Worm (Caenorhabditis elegans): ENCODE results near the gene mel-28.

mel-28 gene

ce11 chrIII:4748666-4749065 lies 37.2 kb upstream of the mel-28 start:
- TF ChIP-seq lsy-2 (tag; optimal IDR thresholded peaks at IDR 0.05), result no peak
- TF ChIP-seq lin-11 (tag; optimal IDR thresholded peaks at IDR 0.05), result no peak
- no peak for TF ChIP-seq ceh-16 (tag; optimal IDR thresholded peaks at IDR 0.05)
- no peak for TF ChIP-seq mbf-1 (tag; optimal IDR thresholded peaks at IDR 0.05)
- TF ChIP-seq snpc-4 (tag; optimal IDR thresholded peaks at IDR 0.05), result no peak
- TF ChIP-seq ZK546.5 (tag; optimal IDR thresholded peaks at IDR 0.05), result no peak
- TF ChIP-seq dmd-4 (tag; optimal IDR thresholded peaks at IDR 0.05), result no peak
- no peak for TF ChIP-seq ztf-1 (GFP tag; conservative IDR thresholded peaks at IDR 0.05)
- TF ChIP-seq unc-39 (tag; optimal IDR thresholded peaks at IDR 0.05), result no peak
- no peak for TF ChIP-seq ceh-82 (tag; optimal IDR thresholded peaks at IDR 0.05)
- TF ChIP-seq nhr-77 (tag; optimal IDR thresholded peaks at IDR 0.05), result no peak

- TF ChIP-seq nhr-10 (tag; optimal IDR thresholded peaks at IDR 0.05) (no peak), nhr-25 (tag; optimal IDR thresholded peaks at IDR 0.05) (peak; percentile 95), nhr-11 (tag; optimal IDR thresholded peaks at IDR 0.05) (no peak), dmd-4 (tag; optimal IDR thresholded peaks at IDR 0.05) (no peak), mbf-1 (tag; optimal IDR thresholded peaks at IDR 0.05) (no peak), nhr-6 (tag; optimal IDR thresholded peaks at IDR 0.05) (peak; percentile 91), nhr-21 (tag; optimal IDR thresholded peaks at IDR 0.05) (peak; percentile 93), egl-27 (tag; optimal IDR thresholded peaks at IDR 0.05) (peak; percentile 80), mdl-1 (tag; optimal IDR thresholded peaks at IDR 0.05) (peak in 1 of 2 experiments; percentile 45), gmeb-1 (tag; optimal IDR thresholded peaks at IDR 0.05) (peak; percentile 93), skn-1 (tag; optimal IDR thresholded peaks at IDR 0.05) (peak; percentile 79), nhr-23 (tag; optimal IDR thresholded peaks at IDR 0.05) (no peak), unc-39 (tag; optimal IDR thresholded peaks at IDR 0.05) (no peak), fos-1 (tag; optimal IDR thresholded peaks at IDR 0.05) (peak; percentile 92), Y55F3AM.14 (GFP tag; optimal IDR thresholded peaks at IDR 0.05) (no peak), elt-3 (tag; optimal IDR thresholded peaks at IDR 0.05) (no peak), ama-1 (optimal IDR thresholded peaks at IDR 0.05) (peak; percentile 64), ztf-1 (GFP tag; conservative IDR thresholded peaks at IDR 0.05) (no peak), sma-9 (GFP tag; optimal IDR thresholded peaks at IDR 0.05) (peak; percentile 89), sma-9 (tag; optimal IDR thresholded peaks at IDR 0.05) (no peak), lsy-2 (tag; optimal IDR thresholded peaks at IDR 0.05) (peak; percentile 91 to 98), ZK546.5 (tag; optimal IDR thresholded peaks at IDR 0.05) (peak; percentile 73), lin-11 (tag; optimal IDR thresholded peaks at IDR 0.05) (peak; percentile 89), ztf-11 (tag; optimal IDR thresholded peaks at IDR 0.05) (no peak), ceh-82 (tag; optimal IDR thresholded peaks at IDR 0.05) (peak; percentile 57), aly-2 (tag; optimal IDR thresholded peaks at IDR 0.05) (no peak), mab-5 (tag; optimal IDR thresholded peaks at IDR 0.05) (peak; percentile 85), sem-4 (tag; optimal IDR thresholded peaks at IDR 0.05) (peak; percentile 91), lin-39 (tag; optimal IDR thresholded peaks at IDR 0.05) (no peak), snpc-4 (tag; optimal IDR thresholded peaks at IDR 0.05) (peak; percentile 44), nhr-12 (tag; optimal IDR thresholded peaks at IDR 0.05) (no peak), sma-3 (GFP tag; optimal IDR thresholded peaks at IDR 0.05) (peak; percentile 95), nhr-129 (tag; optimal IDR thresholded peaks at IDR 0.05) (peak; percentile 94), nhr-237 (tag; optimal IDR thresholded peaks at IDR 0.05) (no peak), C34F6.9 (tag; optimal IDR thresholded peaks at IDR 0.05) (peak; percentile 97), alr-1 (tag; optimal IDR thresholded peaks at IDR 0.05) (no peak), blmp-1 (tag; optimal IDR thresholded peaks at IDR 0.05; ENCODE audit: insufficient read depth) (peak; percentile 69), zag-1 (tag; optimal IDR thresholded peaks at IDR 0.05) (peak; percentile 27), R02D3.7 (tag; optimal IDR thresholded peaks at IDR 0.05) (peak; percentile 97), crh-2 (tag; optimal IDR thresholded peaks at IDR 0.05) (peak; percentile 94), unc-62 (GFP tag; optimal IDR thresholded peaks at IDR 0.05) (peak; percentile 28), F13H6.1 (tag; optimal IDR thresholded peaks at IDR 0.05) (peak; percentile 86), nhr-77 (tag; optimal IDR thresholded peaks at IDR 0.05) (peak; percentile 51), elt-1 (tag; optimal IDR thresholded peaks at IDR 0.05) (no peak), peb-1 (tag; optimal IDR thresholded peaks at IDR 0.05) (no peak), lin-13 (GFP tag; optimal IDR thresholded peaks at IDR 0.05) (peak; percentile 94), ceh-16 (tag; optimal IDR thresholded peaks at IDR 0.05) (peak; percentile 68), unc-55 (GFP tag; optimal IDR thresholded peaks at IDR 0.05) (peak; percentile 97), ztf-4 (tag; optimal IDR thresholded peaks at IDR 0.05) (peak; percentile 80)
These were observed 31.8 kb upstream of the mel-28 start, which contains the start of the genes rps-0 and rbg-3 for ce11 chrIII:4754001-4754561. rps-0 (minus strand) TSS chrIII:4754051. rbg-3 (plus strand) TSS chrIII:4754424.

Data from whole organism, L2 larva.